Fruit fly (Drosophila melanogaster) whole organism, prepupa: Measurements from ENCODE around the gene 5-HT7.
A peak's percentile ranks its signal among the peaks of the same experiment; 100 is the strongest.

Experiments used
- CG11294 ChIP-seq: fragments of 200-800 bp; sonication (Bioruptor generic); IDR thresholded peaks from 2 replicates; pipeline ENCODE4 v1.3.6; 2022; ENCODE audit warnings: missing biosample characterization, missing genetic modification characterization
- CG11902 ChIP-seq: fragments of 200-800 bp; sonication (Bioruptor generic); optimal IDR thresholded peaks from 3 replicates; lab custom pipeline; 2016; ENCODE audit warnings: missing biosample characterization, missing genetic modification characterization
- CG15336 ChIP-seq: fragments of 200-800 bp; sonication (Bioruptor generic); IDR thresholded peaks from 2 replicates; pipeline ENCODE4 v1.3.6; 2022; ENCODE audit warnings: missing biosample characterization, missing genetic modification characterization
- CG1621 ChIP-seq: fragments of 200-800 bp; sonication (Bioruptor generic); optimal IDR thresholded peaks from 3 replicates; lab custom pipeline; 2018; ENCODE audit warnings: missing biosample characterization, mild to moderate bottlenecking, missing genetic modification characterization
- CG16779 ChIP-seq: fragments of 200-800 bp; sonication (Bioruptor generic); optimal IDR thresholded peaks from 3 replicates; lab custom pipeline; 2017; ENCODE audit warnings: missing biosample characterization, mild to moderate bottlenecking, missing genetic modification characterization
- CG31627 ChIP-seq: fragments of 200-800 bp; sonication (Bioruptor generic); optimal IDR thresholded peaks from 3 replicates; lab custom pipeline; 2016; ENCODE audit warnings: missing biosample characterization, missing genetic modification characterization
- CG32006 ChIP-seq: fragments of 200-800 bp; sonication (Bioruptor generic); optimal IDR thresholded peaks from 3 replicates; lab custom pipeline; 2017; ENCODE audit warnings: missing biosample characterization, mild to moderate bottlenecking, missing genetic modification characterization
- CG3919 ChIP-seq: fragments of 200-800 bp; sonication (Bioruptor generic); optimal IDR thresholded peaks from 3 replicates; lab custom pipeline; 2016; ENCODE audit warnings: missing biosample characterization, missing genetic modification characterization
- CG4318 ChIP-seq: fragments of 200-800 bp; sonication (Bioruptor generic); optimal IDR thresholded peaks from 3 replicates; lab custom pipeline; 2017; ENCODE audit warnings: missing biosample characterization, mild to moderate bottlenecking, missing genetic modification characterization
- CG6808 ChIP-seq: fragments of 200-800 bp; sonication (Bioruptor generic); optimal IDR thresholded peaks from 3 replicates; lab custom pipeline; 2017; ENCODE audit warnings: missing biosample characterization, missing genetic modification characterization, mild to moderate bottlenecking, moderate library complexity, missing genetic modification reagents
- CG7368 ChIP-seq: fragments of 200-800 bp; sonication (Bioruptor generic); optimal IDR thresholded peaks from 3 replicates; lab custom pipeline; 2016; ENCODE audit warnings: missing biosample characterization, missing genetic modification characterization
- CG8119 ChIP-seq: fragments of 200-800 bp; sonication (Bioruptor generic); IDR thresholded peaks from 3 replicates; pipeline ENCODE4 v1.3.6; 2022; ENCODE audit warnings: missing biosample characterization, missing genetic modification characterization
- CG8319 ChIP-seq: fragments of 200-800 bp; sonication (Bioruptor generic); optimal IDR thresholded peaks from 3 replicates; lab custom pipeline; 2016; ENCODE audit warnings: missing biosample characterization, missing genetic modification characterization
- CG8632 ChIP-seq: fragments of 200-800 bp; sonication (Bioruptor generic); optimal IDR thresholded peaks from 3 replicates; lab custom pipeline; 2016; ENCODE audit warnings: missing biosample characterization, missing genetic modification characterization
- CG9139 ChIP-seq: fragments of 200-800 bp; sonication (Bioruptor generic); optimal IDR thresholded peaks from 3 replicates; lab custom pipeline; 2017; ENCODE audit warnings: missing biosample characterization, mild to moderate bottlenecking, missing genetic modification characterization
- Eip75B ChIP-seq: fragments of 200-800 bp; sonication (Bioruptor generic); optimal IDR thresholded peaks from 3 replicates; lab custom pipeline; 2016; ENCODE audit warnings: missing biosample characterization, missing genetic modification characterization
- Eip78C ChIP-seq: fragments of 200-800 bp; sonication (Bioruptor generic); peaks from one replicate; lab custom pipeline; 2016; ENCODE audit warnings: missing biosample characterization, missing genetic modification characterization
- Eip93F ChIP-seq: fragments of 200-800 bp; sonication (Bioruptor generic); optimal IDR thresholded peaks from 2 replicates; lab custom pipeline; 2016; ENCODE audit warnings: missing biosample characterization, mild to moderate bottlenecking, missing genetic modification characterization
- Ets21C ChIP-seq: fragments of 200-800 bp; sonication (Bioruptor generic); optimal IDR thresholded peaks from 3 replicates; lab custom pipeline; 2016; ENCODE audit warnings: missing biosample characterization, missing genetic modification characterization
- Hr38 ChIP-seq: sonication (Bioruptor generic); optimal IDR thresholded peaks from 2 replicates; lab custom pipeline; 2016; ENCODE audit warnings: missing biosample characterization, missing genetic modification characterization
- Hr39 ChIP-seq: fragments of 200-800 bp; sonication (Bioruptor generic); optimal IDR thresholded peaks from 2 replicates; lab custom pipeline; 2016; ENCODE audit warnings: missing biosample characterization, missing genetic modification characterization
- Hr4 ChIP-seq: fragments of 200-800 bp; sonication (Bioruptor generic); optimal IDR thresholded peaks from 3 replicates; lab custom pipeline; 2016; ENCODE audit warnings: missing biosample characterization, missing genetic modification characterization
- Met ChIP-seq: fragments of 200-800 bp; sonication (Bioruptor generic); optimal IDR thresholded peaks from 3 replicates; lab custom pipeline; 2016; ENCODE audit warnings: missing biosample characterization, missing genetic modification characterization
- OdsH ChIP-seq: fragments of 200-800 bp; sonication (Bioruptor generic); optimal IDR thresholded peaks from 3 replicates; lab custom pipeline; 2016; ENCODE audit warnings: missing biosample characterization, missing genetic modification characterization
- Smox ChIP-seq: fragments of 200-800 bp; sonication (Bioruptor generic); optimal IDR thresholded peaks from 3 replicates; lab custom pipeline; 2016; ENCODE audit warnings: missing biosample characterization, missing genetic modification characterization
- Sox102F ChIP-seq: fragments of 200-800 bp; sonication (Bioruptor generic); optimal IDR thresholded peaks from 2 replicates; lab custom pipeline; 2016; ENCODE audit warnings: missing biosample characterization, mild to moderate bottlenecking, missing genetic modification characterization
- Sox15 ChIP-seq: fragments of 200-800 bp; sonication (Bioruptor generic); optimal IDR thresholded peaks from 3 replicates; lab custom pipeline; 2016; ENCODE audit warnings: missing biosample characterization, missing genetic modification characterization
- acj6 ChIP-seq: fragments of 200-800 bp; sonication (Bioruptor generic); optimal IDR thresholded peaks from 3 replicates; lab custom pipeline; 2016; ENCODE audit warnings: missing biosample characterization, missing genetic modification characterization
- cyc ChIP-seq: fragments of 200-800 bp; sonication (Bioruptor generic); optimal IDR thresholded peaks from 3 replicates; lab custom pipeline; 2016; ENCODE audit warnings: missing biosample characterization, missing genetic modification characterization
- dac ChIP-seq: fragments of 200-800 bp; sonication (Bioruptor generic); optimal IDR thresholded peaks from 2 replicates; lab custom pipeline; 2017; ENCODE audit warnings: missing biosample characterization, mild to moderate bottlenecking, missing genetic modification characterization
- dsx ChIP-seq: fragments of 200-800 bp; optimal IDR thresholded peaks from 3 replicates; lab custom pipeline; 2019; ENCODE audit warnings: missing biosample characterization, mild to moderate bottlenecking, missing genetic modification characterization, moderate library complexity; ENCODE audit not compliant: poor library complexity, severe bottlenecking
- eg ChIP-seq: fragments of 200-800 bp; sonication (Bioruptor generic); IDR thresholded peaks from 3 replicates; pipeline ENCODE4 v1.3.6; 2022; ENCODE audit warnings: missing biosample characterization, missing genetic modification characterization
- esn ChIP-seq: fragments of 200-800 bp; sonication (Bioruptor generic); optimal IDR thresholded peaks from 2 replicates; lab custom pipeline; 2016; ENCODE audit warnings: missing biosample characterization, mild to moderate bottlenecking, missing genetic modification characterization, moderate library complexity
- fd59A ChIP-seq: fragments of 200-800 bp; sonication (Bioruptor generic); optimal IDR thresholded peaks from 2 replicates; lab custom pipeline; 2017; ENCODE audit warnings: missing biosample characterization, mild to moderate bottlenecking, missing genetic modification characterization, missing genetic modification reagents
- fd85E ChIP-seq: fragments of 200-800 bp; sonication (Bioruptor generic); optimal IDR thresholded peaks from 3 replicates; lab custom pipeline; 2016; ENCODE audit warnings: missing biosample characterization, missing genetic modification characterization
- fkh ChIP-seq: fragments of 200-800 bp; sonication (Bioruptor generic); optimal IDR thresholded peaks from 3 replicates; lab custom pipeline; 2017; ENCODE audit warnings: missing biosample characterization, mild to moderate bottlenecking, missing genetic modification characterization, moderate library complexity
- lz ChIP-seq: fragments of 200-800 bp; sonication (Bioruptor generic); optimal IDR thresholded peaks from 3 replicates; lab custom pipeline; 2016; ENCODE audit warnings: missing biosample characterization, missing genetic modification characterization
- salr ChIP-seq, 2 experiments: fragments of 200-800 bp; sonication (Bioruptor generic); optimal IDR thresholded peaks; 3 replicates each; lab custom pipeline; 2016 to 2018; ENCODE audit warnings: missing biosample characterization in 2 of 2, missing genetic modification characterization in 2 of 2, mild to moderate bottlenecking in 1 of 2
- spab ChIP-seq: fragments of 200-800 bp; sonication (Bioruptor generic); optimal IDR thresholded peaks from 2 replicates; lab custom pipeline; 2017; ENCODE audit warnings: missing biosample characterization, mild to moderate bottlenecking, missing genetic modification characterization, missing genetic modification reagents
- ss ChIP-seq, 2 experiments: fragments of 200-800 bp; sonication (Bioruptor generic); optimal IDR thresholded peaks; 2 replicates in 1 of 2; 3 replicates in 1 of 2; lab custom pipeline; 2017 to 2018; ENCODE audit warnings: mild to moderate bottlenecking in 2 of 2, missing biosample characterization in 2 of 2, missing genetic modification characterization in 2 of 2, moderate library complexity in 1 of 2
- svp ChIP-seq: fragments of 200-800 bp; sonication (Bioruptor generic); peaks from one replicate; lab custom pipeline; 2016; ENCODE audit warnings: missing biosample characterization, missing genetic modification characterization
- topi ChIP-seq: fragments of 200-800 bp; sonication (Bioruptor generic); optimal IDR thresholded peaks from 3 replicates; lab custom pipeline; 2016; ENCODE audit warnings: missing biosample characterization, missing genetic modification characterization
- vri ChIP-seq: fragments of 200-800 bp; sonication (Bioruptor generic); optimal IDR thresholded peaks from 3 replicates; lab custom pipeline; 2016; ENCODE audit warnings: missing biosample characterization, mild to moderate bottlenecking, missing genetic modification characterization

The 5-HT7 gene

dm6 chr3R:31060708-31061625 lies 44.3 kb upstream of the 5-HT7 start, which contains the start of gene dco (continued):
- TF ChIP-seq CG11902 (GFP tag; lab: Kevin White, UChicago), result peak; percentile 60
- TF ChIP-seq Ets21C (GFP tag; lab: Kevin White, UChicago), result peak; percentile 14
- TF ChIP-seq spab, result no peak
- TF ChIP-seq salr (GFP tag; optimal IDR thresholded peaks at IDR 0.05; lab: Kevin White, UChicago), result peak in 1 of 2 experiments; percentile 42
- no peak for TF ChIP-seq Eip93F (GFP tag; lab: Kevin White, UChicago)
- no peak for TF ChIP-seq dac (GFP tag; lab: Kevin White, UChicago)
- TF ChIP-seq CG8632 (GFP tag; lab: Kevin White, UChicago), result no peak
- peak; percentile 71 for TF ChIP-seq lz (GFP tag; lab: Kevin White, UChicago)
- peak; percentile 32 for TF ChIP-seq topi (GFP tag; lab: Kevin White, UChicago)
- peak; percentile 1 for TF ChIP-seq CG6808 (GFP tag; lab: Kevin White, UChicago)
- TF ChIP-seq cyc (GFP tag; lab: Kevin White, UChicago), result peak; percentile 92
- no peak for TF ChIP-seq CG7368
- TF ChIP-seq CG15336 (GFP tag; lab: Robert Waterston, UW), result no peak
- TF ChIP-seq CG3919 (GFP tag; lab: Kevin White, UChicago), result peak; percentile 74
- TF ChIP-seq svp, result peak; percentile 80
- no peak for TF ChIP-seq CG11294 (GFP tag; lab: Robert Waterston, UW)
- TF ChIP-seq CG8319, result no peak
- TF ChIP-seq, all 60 proteins: peak for 22

dm6 chr3R:31059807-31060707 lies 43.4 kb upstream of the 5-HT7 start:
- TF ChIP-seq CG3919 (GFP tag; lab: Kevin White, UChicago) (peak; percentile 18), dsx (GFP tag; lab: Kevin White, UChicago) (no peak), eg (GFP tag; lab: Robert Waterston, UW) (peak; percentile 70; the same call in 2 of the 3 replicates), Sox15 (GFP tag; lab: Kevin White, UChicago) (no peak), CG32006 (GFP tag; lab: Kevin White, UChicago) (peak; percentile 66), OdsH (GFP tag; lab: Kevin White, UChicago) (peak; percentile 31), fd85E (GFP tag; lab: Kevin White, UChicago) (no peak), CG1621 (tag; lab: Kevin White, UChicago) (no peak), ss (GFP tag; optimal IDR thresholded peaks at IDR 0.05; lab: Kevin White, UChicago) (no peak), vri (GFP tag; lab: Kevin White, UChicago) (no peak), svp (peak; percentile 64), Ets21C (GFP tag; lab: Kevin White, UChicago) (peak; percentile 49), fkh (no peak), CG4318 (GFP tag; lab: Kevin White, UChicago) (peak; percentile 55), dac (GFP tag; lab: Kevin White, UChicago) (peak; percentile 16), Smox (GFP tag; lab: Kevin White, UChicago) (peak; percentile 24), Met (GFP tag; lab: Kevin White, UChicago) (peak; percentile 44), CG8632 (GFP tag; lab: Kevin White, UChicago) (no peak), spab (no peak), Sox102F (peak; percentile 34), CG16779 (tag; lab: Kevin White, UChicago) (no peak), Eip78C (GFP tag; lab: Kevin White, UChicago) (peak; percentile 77), Hr38 (peak; percentile 3), CG31627 (GFP tag; lab: Kevin White, UChicago) (peak; percentile 53), CG11902 (GFP tag; lab: Kevin White, UChicago) (peak; percentile 27), Hr39 (GFP tag; lab: Kevin White, UChicago) (peak; percentile 61), Eip75B (peak; percentile 0), lz (GFP tag; lab: Kevin White, UChicago) (peak; percentile 38), CG7368 (no peak), CG9139 (GFP tag; lab: Kevin White, UChicago) (no peak), fd59A (no peak), CG8119 (GFP tag; lab: Robert Waterston, UW) (peak; percentile 66), CG6808 (GFP tag; lab: Kevin White, UChicago) (no peak), esn (peak; percentile 29), acj6 (peak; percentile 29), Hr4 (GFP tag; lab: Kevin White, UChicago) (peak; percentile 71), cyc (GFP tag; lab: Kevin White, UChicago) (peak; percentile 62)
